Worm (Caenorhabditis elegans) whole organism, mixed stage, embryonic: ENCODE results near the gene cyp-33C7.

Experiments used
- M03D4.4 ChIP-seq: sonication (generic microtip); optimal IDR thresholded peaks from 2 replicates; lab custom pipeline; 2017; ENCODE audit warnings: mild to moderate bottlenecking, missing genetic modification characterization, missing compliant biosample characterization
- bed-3 ChIP-seq: fragments of 200-800 bp; sonication (Bioruptor generic); optimal IDR thresholded peaks from 3 replicates; lab custom pipeline; 2018; ENCODE audit warnings: mild to moderate bottlenecking, missing genetic modification characterization, moderate library complexity, missing compliant biosample characterization
- ceh-39 ChIP-seq: fragments of 150-350 bp; optimal IDR thresholded peaks from 2 replicates; lab custom pipeline; 2014; ENCODE audit warnings: missing biosample characterization, missing genetic modification characterization
- ceh-43 ChIP-seq: fragments of 200-800 bp; sonication (Bioruptor generic); optimal IDR thresholded peaks from 2 replicates; lab custom pipeline; 2018; ENCODE audit warnings: mild to moderate bottlenecking, missing genetic modification characterization, moderate library complexity, missing compliant biosample characterization
- ces-1 ChIP-seq: fragments of 150-350 bp; optimal IDR thresholded peaks from 2 replicates; lab custom pipeline; 2014; ENCODE audit warnings: missing biosample characterization, missing genetic modification reagents, missing genetic modification characterization
- cnd-1 ChIP-seq: fragments of 200-800 bp; sonication (Bioruptor generic); optimal IDR thresholded peaks from 2 replicates; lab custom pipeline; 2018; ENCODE audit warnings: mild to moderate bottlenecking, missing genetic modification characterization, missing compliant biosample characterization
- drap-1 ChIP-seq: fragments of 200-800 bp; sonication (Bioruptor generic); optimal IDR thresholded peaks from 3 replicates; lab custom pipeline; 2018; ENCODE audit warnings: mild to moderate bottlenecking, missing genetic modification characterization, missing compliant biosample characterization
- elt-1 ChIP-seq: sonication (generic microtip); optimal IDR thresholded peaks from 2 replicates; lab custom pipeline; 2017; ENCODE audit warnings: missing genetic modification characterization, mild to moderate bottlenecking, missing compliant biosample characterization, antibody characterized with exemption, moderate library complexity, borderline replicate concordance; ENCODE audit not compliant: insufficient read depth
- elt-3 ChIP-seq: fragments of 150-350 bp; optimal IDR thresholded peaks from 2 replicates; lab custom pipeline; 2014; ENCODE audit warnings: missing biosample characterization, missing genetic modification characterization
- flh-1 ChIP-seq: fragments of 200-800 bp; sonication (Bioruptor generic); optimal IDR thresholded peaks from 2 replicates; lab custom pipeline; 2018; ENCODE audit warnings: mild to moderate bottlenecking, missing genetic modification characterization, moderate library complexity, missing compliant biosample characterization
- ham-2 ChIP-seq: fragments of 200-800 bp; sonication (Bioruptor generic); optimal IDR thresholded peaks from 2 replicates; lab custom pipeline; 2018; ENCODE audit warnings: mild to moderate bottlenecking, missing genetic modification characterization, missing compliant biosample characterization
- hlh-1 ChIP-seq: fragments of 150-350 bp; optimal IDR thresholded peaks from 2 replicates; lab custom pipeline; 2014; ENCODE audit warnings: missing biosample characterization, missing genetic modification reagents, missing genetic modification characterization
- lin-13 ChIP-seq: fragments of 150-350 bp; optimal IDR thresholded peaks from 2 replicates; lab custom pipeline; 2014; ENCODE audit warnings: missing biosample characterization, missing genetic modification characterization
- lin-32 ChIP-seq: fragments of 200-800 bp; sonication (Bioruptor generic); optimal IDR thresholded peaks from 2 replicates; lab custom pipeline; 2018; ENCODE audit warnings: mild to moderate bottlenecking, missing genetic modification characterization, missing compliant biosample characterization
- lsy-2 ChIP-seq: fragments of 150-350 bp; optimal IDR thresholded peaks from 2 replicates; lab custom pipeline; 2014; ENCODE audit warnings: missing biosample characterization, missing genetic modification characterization
- mab-5 ChIP-seq: fragments of 150-350 bp; optimal IDR thresholded peaks from 2 replicates; lab custom pipeline; 2014; ENCODE audit warnings: missing biosample characterization, missing genetic modification characterization
- mep-1 ChIP-seq: fragments of 150-350 bp; optimal IDR thresholded peaks from 2 replicates; lab custom pipeline; 2017; ENCODE audit warnings: missing biosample characterization, missing genetic modification reagents, missing genetic modification characterization, inconsistent platforms
- mls-2 ChIP-seq: sonication (generic microtip); optimal IDR thresholded peaks from 2 replicates; lab custom pipeline; 2016; ENCODE audit warnings: mild to moderate bottlenecking, missing genetic modification characterization, moderate library complexity, missing compliant biosample characterization
- nhr-2 ChIP-seq: fragments of 150-350 bp; optimal IDR thresholded peaks from 2 replicates; lab custom pipeline; 2014; ENCODE audit warnings: missing biosample characterization, missing genetic modification characterization
- nhr-28 ChIP-seq: fragments of 150-350 bp; optimal IDR thresholded peaks from 2 replicates; lab custom pipeline; 2014; ENCODE audit warnings: missing biosample characterization, missing genetic modification characterization
- nhr-76 ChIP-seq: sonication (generic microtip); optimal IDR thresholded peaks from 2 replicates; lab custom pipeline; 2017; ENCODE audit warnings: missing biosample characterization, missing genetic modification characterization
- pha-4 ChIP-seq: fragments of 150-350 bp; optimal IDR thresholded peaks from 2 replicates; lab custom pipeline; 2018; ENCODE audit warnings: missing biosample characterization, missing genetic modification reagents, missing genetic modification characterization
- sem-2 ChIP-seq: fragments of 200-800 bp; sonication (Bioruptor generic); optimal IDR thresholded peaks from 2 replicates; lab custom pipeline; 2018; ENCODE audit warnings: mild to moderate bottlenecking, missing genetic modification characterization, missing compliant biosample characterization
- snpc-4 ChIP-seq: fragments of 150-350 bp; optimal IDR thresholded peaks from 2 replicates; lab custom pipeline; 2014; ENCODE audit warnings: missing biosample characterization, missing genetic modification characterization
- sptf-1 ChIP-seq: sonication (generic microtip); optimal IDR thresholded peaks from 2 replicates; lab custom pipeline; 2017; ENCODE audit warnings: mild to moderate bottlenecking, missing genetic modification characterization, moderate library complexity, missing compliant biosample characterization
- unc-120 ChIP-seq: sonication (generic microtip); optimal IDR thresholded peaks from 2 replicates; lab custom pipeline; 2017; ENCODE audit warnings: missing genetic modification characterization, missing compliant biosample characterization; ENCODE audit not compliant: poor library complexity, severe bottlenecking
- unc-39 ChIP-seq: fragments of 150-350 bp; optimal IDR thresholded peaks from 2 replicates; lab custom pipeline; 2014; ENCODE audit warnings: missing biosample characterization, missing genetic modification characterization
- unc-62 ChIP-seq: fragments of 150-350 bp; optimal IDR thresholded peaks from 2 replicates; lab custom pipeline; 2014; ENCODE audit warnings: missing biosample characterization, missing genetic modification reagents, missing genetic modification characterization
- zip-8 ChIP-seq: fragments of 150-350 bp; optimal IDR thresholded peaks from 2 replicates; lab custom pipeline; 2014; ENCODE audit warnings: missing biosample characterization, missing genetic modification characterization
- ztf-11 ChIP-seq: fragments of 150-350 bp; optimal IDR thresholded peaks from 2 replicates; lab custom pipeline; 2014; ENCODE audit warnings: missing biosample characterization, missing genetic modification characterization

Gene cyp-33C7

ce11 chrV:2225130-2225529 lies 25.2 kb upstream of the cyp-33C7 start, which contains the start of gene nhr-103:
Gene nhr-103 (plus strand): TSS chrV:2225430.
- TF ChIP-seq pha-4 (tag; lab: Kevin White, UChicago) (no peak), nhr-2 (tag; lab: Kevin White, UChicago) (no peak), ceh-39 (no peak), lsy-2 (tag; lab: Kevin White, UChicago) (no peak), ham-2 (GFP tag; lab: Kevin White, UChicago) (no peak), mab-5 (tag; lab: Kevin White, UChicago) (no peak), snpc-4 (tag; lab: Kevin White, UChicago) (no peak), flh-1 (GFP tag; lab: Kevin White, UChicago) (no peak), unc-120 (tag; lab: Kevin White, UChicago) (no peak), cnd-1 (tag; lab: Kevin White, UChicago) (no peak), hlh-1 (tag; lab: Kevin White, UChicago) (no peak), lin-32 (GFP tag; lab: Kevin White, UChicago) (no peak), ces-1 (GFP tag; lab: Kevin White, UChicago) (no peak), zip-8 (tag; lab: Kevin White, UChicago) (no peak), sem-2 (GFP tag; lab: Kevin White, UChicago) (no peak)

ce11 chrV:2226903-2227302 lies 23.4 kb upstream of the cyp-33C7 start, which contains the start of gene nhr-18:
Gene nhr-18 (plus strand): TSS chrV:2227203.
- no peak for TF ChIP-seq ces-1 (GFP tag; lab: Kevin White, UChicago)
- no peak for TF ChIP-seq ztf-11 (tag; lab: Kevin White, UChicago)

DNA sequence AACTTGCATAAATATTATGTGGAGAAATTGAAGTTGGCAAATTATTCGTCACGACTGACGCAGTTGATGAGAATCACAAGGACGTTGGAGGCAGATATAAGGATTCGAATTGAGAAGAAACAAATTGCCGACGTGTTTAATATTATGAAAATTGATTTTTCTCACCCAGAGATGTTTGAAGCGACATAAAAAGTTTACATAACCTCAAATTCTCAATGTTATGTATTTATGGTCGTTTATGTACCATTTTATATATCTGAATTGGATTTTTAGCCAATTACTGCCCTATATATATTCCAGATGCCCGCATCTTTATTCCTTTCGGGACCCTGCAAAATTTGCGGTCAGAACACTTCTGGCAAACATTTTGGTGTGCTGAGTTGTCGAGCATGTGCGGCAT lies 21.6 kb upstream of the cyp-33C7 start, which contains the start of gene nhr-126:
nhr-126 (plus strand) TSS at position 301 of the 400 bp plus-strand sequence.
- TF ChIP-seq sptf-1 (tag; lab: Kevin White, UChicago) = no peak
- TF ChIP-seq nhr-2 (tag; lab: Kevin White, UChicago) = no peak

- TF ChIP-seq ham-2 (GFP tag; lab: Kevin White, UChicago) = no peak
- TF ChIP-seq sem-2 (GFP tag; lab: Kevin White, UChicago) = no peak
- no peak for TF ChIP-seq drap-1 (GFP tag; lab: Kevin White, UChicago)
- no peak for TF ChIP-seq mls-2 (tag; lab: Kevin White, UChicago)
- no peak for TF ChIP-seq ceh-39
- no peak for TF ChIP-seq unc-39 (tag; lab: Kevin White, UChicago)
- no peak for TF ChIP-seq nhr-2 (tag; lab: Kevin White, UChicago)
- TF ChIP-seq mep-1 = no peak
- TF ChIP-seq lsy-2 (tag; lab: Kevin White, UChicago) = no peak
- no peak for TF ChIP-seq ceh-43
- TF ChIP-seq unc-62 (GFP tag; lab: Kevin White, UChicago) = no peak
- TF ChIP-seq flh-1 (GFP tag; lab: Kevin White, UChicago) = no peak
- no peak for TF ChIP-seq lin-13
- TF ChIP-seq cnd-1 (tag; lab: Kevin White, UChicago) = no peak
- TF ChIP-seq elt-1 = no peak
- TF ChIP-seq nhr-76 (tag; lab: Kevin White, UChicago) = no peak
- no peak for TF ChIP-seq bed-3 (GFP tag; lab: Kevin White, UChicago)
- no peak for TF ChIP-seq sptf-1 (tag; lab: Kevin White, UChicago)
- TF ChIP-seq M03D4.4 (tag; lab: Kevin White, UChicago) = no peak
- TF ChIP-seq elt-3 = no peak
Measured at ce11 chrV:2230912-2231311, 19.4 kb upstream of the cyp-33C7 start, which contains the start of gene nhr-134. Gene nhr-134 (plus strand): TSS chrV:2231223.

DNA sequence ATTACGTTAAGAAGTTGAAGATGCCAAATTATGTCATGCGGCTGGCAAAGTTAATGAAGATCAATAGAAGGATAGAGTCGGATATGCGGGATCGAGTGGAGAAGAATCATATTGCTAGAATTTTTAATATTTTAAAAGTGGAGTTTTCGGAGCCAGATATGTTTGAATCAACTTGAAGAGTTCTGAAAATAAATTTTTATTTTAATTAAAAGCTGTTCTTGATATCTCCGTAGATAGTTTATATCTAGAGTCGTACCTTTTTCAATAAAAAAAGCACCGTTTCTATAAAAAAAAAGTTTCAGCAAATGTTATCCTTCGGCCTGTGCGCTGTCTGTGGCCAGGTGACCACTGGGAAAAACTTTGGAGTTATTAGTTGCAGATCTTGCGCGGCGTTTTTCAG lies 17.2 kb upstream of the cyp-33C7 start, which contains the start of gene nhr-96:
nhr-96 (plus strand) TSS at position 301 of the 400 bp plus-strand sequence.
- no peak for TF ChIP-seq drap-1 (GFP tag; lab: Kevin White, UChicago)
- TF ChIP-seq elt-3 = no peak
- no peak for TF ChIP-seq pha-4 (tag; lab: Kevin White, UChicago)
- no peak for TF ChIP-seq sem-2 (GFP tag; lab: Kevin White, UChicago)
- no peak for TF ChIP-seq ces-1 (GFP tag; lab: Kevin White, UChicago)
- no peak for TF ChIP-seq unc-62 (GFP tag; lab: Kevin White, UChicago)
- TF ChIP-seq nhr-28 (tag; lab: Kevin White, UChicago) = no peak
- TF ChIP-seq hlh-1 (tag; lab: Kevin White, UChicago) = no peak
- TF ChIP-seq ztf-11 (tag; lab: Kevin White, UChicago) = no peak
- TF ChIP-seq snpc-4 (tag; lab: Kevin White, UChicago) = no peak
- TF ChIP-seq ceh-39 = no peak
- TF ChIP-seq ham-2 (GFP tag; lab: Kevin White, UChicago) = no peak
- no peak for TF ChIP-seq sptf-1 (tag; lab: Kevin White, UChicago)
